Fruit fly (Drosophila melanogaster) whole organism, adult: Measurements from ENCODE around the gene CG5026.

Source experiments
- CG11617 ChIP-seq: fragments of 200-800 bp; sonication (Bioruptor generic); optimal IDR thresholded peaks from 2 replicates; lab custom pipeline; 2017; ENCODE audit warnings: mild to moderate bottlenecking, missing biosample characterization, missing genetic modification reagents, missing genetic modification characterization
- CG12768 ChIP-seq: fragments of 200-800 bp; sonication (Bioruptor generic); optimal IDR thresholded peaks from 2 replicates; lab custom pipeline; 2017; ENCODE audit warnings: missing biosample characterization, missing genetic modification characterization, mild to moderate bottlenecking, moderate library complexity, missing genetic modification reagents
- CG14711 ChIP-seq: fragments of 200-800 bp; sonication (Bioruptor generic); optimal IDR thresholded peaks from 2 replicates; lab custom pipeline; 2018; ENCODE audit warnings: missing biosample characterization, mild to moderate bottlenecking, missing genetic modification characterization, moderate library complexity
- CG1620 ChIP-seq: fragments of 200-800 bp; sonication (Bioruptor generic); optimal IDR thresholded peaks from 2 replicates; lab custom pipeline; 2016; ENCODE audit warnings: missing biosample characterization, missing genetic modification characterization
- CG33017 ChIP-seq: fragments of 200-800 bp; sonication (Bioruptor generic); optimal IDR thresholded peaks from 2 replicates; lab custom pipeline; 2018; ENCODE audit warnings: missing biosample characterization, mild to moderate bottlenecking, missing genetic modification characterization, moderate library complexity
- CG5204 ChIP-seq: fragments of 200-800 bp; sonication (Bioruptor generic); optimal IDR thresholded peaks from 2 replicates; lab custom pipeline; 2016; ENCODE audit warnings: missing biosample characterization, missing genetic modification characterization
- CG7045 ChIP-seq: fragments of 200-800 bp; sonication (Bioruptor generic); optimal IDR thresholded peaks from 2 replicates; lab custom pipeline; 2017; ENCODE audit warnings: missing biosample characterization, mild to moderate bottlenecking, missing genetic modification characterization
- CG7101 ChIP-seq: fragments of 200-800 bp; sonication (Bioruptor generic); optimal IDR thresholded peaks from 2 replicates; lab custom pipeline; 2018; ENCODE audit warnings: missing biosample characterization, mild to moderate bottlenecking, missing genetic modification characterization, moderate library complexity
- Clk ChIP-seq: fragments of 200-800 bp; sonication (Bioruptor generic); optimal IDR thresholded peaks from 2 replicates; lab custom pipeline; 2017; ENCODE audit warnings: missing biosample characterization, missing genetic modification characterization
- Crg-1 ChIP-seq: fragments of 200-800 bp; sonication (Bioruptor generic); optimal IDR thresholded peaks from 2 replicates; lab custom pipeline; 2016; ENCODE audit warnings: missing biosample characterization, missing genetic modification characterization
- Hr96 ChIP-seq: fragments of 200-800 bp; sonication (Bioruptor generic); optimal IDR thresholded peaks from 2 replicates; lab custom pipeline; 2016; ENCODE audit warnings: missing biosample characterization, missing genetic modification characterization
- Mnt ChIP-seq: fragments of 200-800 bp; sonication (Bioruptor generic); optimal IDR thresholded peaks from 2 replicates; lab custom pipeline; 2016; ENCODE audit warnings: missing biosample characterization, mild to moderate bottlenecking, missing genetic modification characterization
- bab1 ChIP-seq: fragments of 200-800 bp; sonication (Bioruptor generic); optimal IDR thresholded peaks from 3 replicates; lab custom pipeline; 2019; ENCODE audit warnings: missing biosample characterization, mild to moderate bottlenecking, missing genetic modification characterization, moderate library complexity
- cic ChIP-seq: fragments of 200-800 bp; sonication (Bioruptor generic); optimal IDR thresholded peaks from 2 replicates; lab custom pipeline; 2017; ENCODE audit warnings: missing biosample characterization, mild to moderate bottlenecking, missing genetic modification characterization, moderate library complexity
- cnc ChIP-seq, 2 experiments: fragments of >200 bp; optimal IDR thresholded peaks; 2 replicates each; lab custom pipeline; 2017
- kay ChIP-seq: fragments of 200-800 bp; sonication (Bioruptor generic); peaks from one replicate; lab custom pipeline; 2016; ENCODE audit warnings: missing biosample characterization, missing genetic modification characterization, borderline replicate concordance
- ovo ChIP-seq: fragments of 200-800 bp; sonication (Bioruptor generic); optimal IDR thresholded peaks from 2 replicates; lab custom pipeline; 2016; ENCODE audit warnings: missing biosample characterization, missing genetic modification characterization
- pad ChIP-seq: fragments of 200-800 bp; sonication (Bioruptor generic); optimal IDR thresholded peaks from 3 replicates; lab custom pipeline; 2017; ENCODE audit warnings: missing biosample characterization, missing genetic modification characterization, mild to moderate bottlenecking, moderate library complexity, missing genetic modification reagents
- tj ChIP-seq: fragments of 200-800 bp; sonication (Bioruptor generic); optimal IDR thresholded peaks from 3 replicates; lab custom pipeline; 2017; ENCODE audit warnings: missing biosample characterization, mild to moderate bottlenecking, missing genetic modification characterization, moderate library complexity
- toe ChIP-seq: fragments of 200-800 bp; sonication (Bioruptor generic); optimal IDR thresholded peaks from 2 replicates; lab custom pipeline; 2016; ENCODE audit warnings: missing biosample characterization, missing genetic modification characterization

The CG5026 gene

dm6 chr3L:9003369-9003768, 35.0 kb downstream of the CG5026 start:
- TF ChIP-seq CG12768 (GFP tag; lab: Kevin White, UChicago) = no peak
- TF ChIP-seq Mnt (GFP tag; lab: Kevin White, UChicago) = no peak
- no peak for TF ChIP-seq Hr96
- no peak for TF ChIP-seq CG1620 (GFP tag; lab: Kevin White, UChicago)
- TF ChIP-seq kay (GFP tag; lab: Kevin White, UChicago) = no peak
- no peak for TF ChIP-seq pad (GFP tag; lab: Kevin White, UChicago)

dm6 chr3L:9004788-9005246, 36.5 kb downstream of the CG5026 start, which contains the start of gene Doc3:
Gene Doc3 (plus strand): TSS chr3L:9005196.
- no peak for TF ChIP-seq Mnt (GFP tag; lab: Kevin White, UChicago)
- TF ChIP-seq Hr96 = no peak
- TF ChIP-seq kay (GFP tag; lab: Kevin White, UChicago) = no peak
- no peak for TF ChIP-seq CG33017 (tag; lab: Kevin White, UChicago)
- TF ChIP-seq ovo (GFP tag; lab: Kevin White, UChicago) = no peak
- TF ChIP-seq toe (GFP tag; lab: Kevin White, UChicago) = no peak
- TF ChIP-seq Crg-1 (GFP tag; lab: Kevin White, UChicago) = no peak
- TF ChIP-seq Clk (GFP tag; lab: Kevin White, UChicago) = no peak
- no peak for TF ChIP-seq pad (GFP tag; lab: Kevin White, UChicago)
- TF ChIP-seq CG5204 (GFP tag; lab: Kevin White, UChicago) = no peak
- TF ChIP-seq cnc (optimal IDR thresholded peaks at IDR 0.05; lab: Kevin White, UChicago) = no peak
- TF ChIP-seq CG1620 (GFP tag; lab: Kevin White, UChicago) = no peak
- TF ChIP-seq CG11617 (GFP tag; lab: Kevin White, UChicago) = no peak
- no peak for TF ChIP-seq CG7101 (tag; lab: Kevin White, UChicago)

dm6 chr3L:9009738-9010137, 41.4 kb downstream of the CG5026 start, which contains the start of gene CG5194:
Gene CG5194 (minus strand): TSS chr3L:9009838.
- TF ChIP-seq tj (GFP tag; lab: Kevin White, UChicago) = no peak
- TF ChIP-seq Clk (GFP tag; lab: Kevin White, UChicago) = no peak
- TF ChIP-seq CG33017 (tag; lab: Kevin White, UChicago) = no peak
- TF ChIP-seq CG14711 = no peak
- TF ChIP-seq Mnt (GFP tag; lab: Kevin White, UChicago) = no peak
- no peak for TF ChIP-seq ovo (GFP tag; lab: Kevin White, UChicago)
- no peak for TF ChIP-seq Hr96
- TF ChIP-seq bab1 = no peak

- TF ChIP-seq tj (GFP tag; lab: Kevin White, UChicago) = no peak
- TF ChIP-seq pad (GFP tag; lab: Kevin White, UChicago) = no peak
- TF ChIP-seq CG5204 (GFP tag; lab: Kevin White, UChicago) = no peak
- no peak for TF ChIP-seq Crg-1 (GFP tag; lab: Kevin White, UChicago)
- TF ChIP-seq CG14711 = no peak
These were observed 43.4 kb downstream of the CG5026 start for dm6 chr3L:9011485-9012389.

dm6 chr3L:9013745-9014144, 45.4 kb downstream of the CG5026 start:
- TF ChIP-seq Crg-1 (GFP tag; lab: Kevin White, UChicago) (no peak), CG5204 (GFP tag; lab: Kevin White, UChicago) (no peak), CG12768 (GFP tag; lab: Kevin White, UChicago) (no peak), Mnt (GFP tag; lab: Kevin White, UChicago) (no peak), Hr96 (no peak), tj (GFP tag; lab: Kevin White, UChicago) (no peak), CG7045 (GFP tag; lab: Kevin White, UChicago) (no peak), cnc (optimal IDR thresholded peaks at IDR 0.05; lab: Kevin White, UChicago) (no peak), CG7101 (tag; lab: Kevin White, UChicago) (no peak), ovo (GFP tag; lab: Kevin White, UChicago) (no peak), CG1620 (GFP tag; lab: Kevin White, UChicago) (no peak), cic (GFP tag; lab: Kevin White, UChicago) (no peak), kay (GFP tag; lab: Kevin White, UChicago) (no peak), toe (GFP tag; lab: Kevin White, UChicago) (no peak), CG14711 (no peak), CG11617 (GFP tag; lab: Kevin White, UChicago) (no peak)

- no peak for TF ChIP-seq ovo (GFP tag; lab: Kevin White, UChicago)
- TF ChIP-seq kay (GFP tag; lab: Kevin White, UChicago) = no peak
- no peak for TF ChIP-seq tj (GFP tag; lab: Kevin White, UChicago)
- no peak for TF ChIP-seq CG7045 (GFP tag; lab: Kevin White, UChicago)
- no peak for TF ChIP-seq CG33017 (tag; lab: Kevin White, UChicago)
- TF ChIP-seq pad (GFP tag; lab: Kevin White, UChicago) = no peak
- no peak for TF ChIP-seq toe (GFP tag; lab: Kevin White, UChicago)
- TF ChIP-seq Clk (GFP tag; lab: Kevin White, UChicago) = no peak
- TF ChIP-seq CG1620 (GFP tag; lab: Kevin White, UChicago) = no peak
- TF ChIP-seq cic (GFP tag; lab: Kevin White, UChicago) = no peak
- TF ChIP-seq CG5204 (GFP tag; lab: Kevin White, UChicago) = no peak
- no peak for TF ChIP-seq CG7101 (tag; lab: Kevin White, UChicago)
- no peak for TF ChIP-seq CG14711
- TF ChIP-seq bab1 = no peak
- TF ChIP-seq CG11617 (GFP tag; lab: Kevin White, UChicago) = no peak
- TF ChIP-seq Hr96 = no peak
- no peak for TF ChIP-seq cnc (optimal IDR thresholded peaks at IDR 0.05; lab: Kevin White, UChicago)
- TF ChIP-seq CG12768 (GFP tag; lab: Kevin White, UChicago) = no peak
These were observed 49.1 kb downstream of the CG5026 start for dm6 chr3L:9017414-9017813.
